Fruit fly (Drosophila melanogaster): ENCODE measurements around the gene wupA.

The wupA gene

DNA sequence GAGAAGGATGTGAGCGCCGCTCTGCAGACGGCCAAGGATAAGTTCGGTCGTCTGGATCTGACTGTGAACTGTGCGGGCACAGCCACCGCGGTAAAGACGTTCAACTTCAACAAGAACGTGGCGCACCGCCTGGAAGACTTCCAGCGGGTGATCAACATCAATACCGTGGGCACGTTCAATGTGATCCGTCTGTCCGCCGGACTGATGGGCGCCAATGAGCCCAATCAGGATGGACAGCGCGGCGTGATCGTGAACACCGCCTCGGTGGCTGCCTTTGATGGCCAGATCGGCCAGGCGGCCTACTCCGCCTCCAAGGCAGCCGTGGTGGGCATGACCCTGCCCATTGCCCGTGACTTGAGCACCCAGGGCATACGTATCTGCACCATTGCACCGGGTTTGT is 24.6 kb downstream of the wupA start:
- TF ChIP-seq Dll (optimal IDR thresholded peaks at IDR 0.05): no peak
- no peak for TF ChIP-seq pan (optimal IDR thresholded peaks at IDR 0.05)
- no peak for TF ChIP-seq CG8478 (optimal IDR thresholded peaks at IDR 0.05)
- no peak for TF ChIP-seq usp (GFP tag; optimal IDR thresholded peaks at IDR 0.05)
- no peak for TF ChIP-seq psq (optimal IDR thresholded peaks at IDR 0.05)
- no peak for TF ChIP-seq EcR (GFP tag; optimal IDR thresholded peaks at IDR 0.05)

DNA sequence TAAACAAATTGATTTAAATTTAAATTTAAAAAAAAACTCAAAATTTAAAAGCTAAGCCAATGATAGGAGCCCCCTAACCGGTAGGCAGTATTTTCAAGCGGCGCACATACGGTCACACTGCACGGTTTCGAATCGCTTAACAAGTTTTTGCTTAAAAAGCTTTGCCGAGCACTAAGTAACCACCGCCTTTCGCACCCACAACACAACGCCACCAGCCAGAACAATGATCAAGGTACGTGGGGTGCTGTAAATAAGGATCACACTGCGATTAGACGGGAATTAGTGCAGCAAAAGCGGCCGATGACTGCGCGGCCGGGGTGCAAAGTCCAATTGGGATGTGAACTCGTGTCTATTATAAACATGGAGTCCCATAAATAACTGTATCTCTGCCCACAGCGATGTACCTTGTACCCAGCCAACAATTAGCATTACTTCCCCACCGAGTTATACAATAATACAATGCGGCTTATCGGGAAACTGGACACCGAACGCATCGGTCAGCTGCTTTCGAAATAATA is 25.5 kb downstream of the wupA start, which contains the start of gene scu:
Gene scu, plus strand, starts transcription at position 101 of the 518 bp plus-strand sequence.
- no peak for TF ChIP-seq usp (GFP tag; optimal IDR thresholded peaks at IDR 0.05)
- no peak for TF ChIP-seq Dll (optimal IDR thresholded peaks at IDR 0.05)
- no peak for TF ChIP-seq EcR (GFP tag; optimal IDR thresholded peaks at IDR 0.05)
- TF ChIP-seq CG8478 (optimal IDR thresholded peaks at IDR 0.05): no peak
- TF ChIP-seq psq (optimal IDR thresholded peaks at IDR 0.05): no peak
- TF ChIP-seq pan (optimal IDR thresholded peaks at IDR 0.05): no peak

DNA sequence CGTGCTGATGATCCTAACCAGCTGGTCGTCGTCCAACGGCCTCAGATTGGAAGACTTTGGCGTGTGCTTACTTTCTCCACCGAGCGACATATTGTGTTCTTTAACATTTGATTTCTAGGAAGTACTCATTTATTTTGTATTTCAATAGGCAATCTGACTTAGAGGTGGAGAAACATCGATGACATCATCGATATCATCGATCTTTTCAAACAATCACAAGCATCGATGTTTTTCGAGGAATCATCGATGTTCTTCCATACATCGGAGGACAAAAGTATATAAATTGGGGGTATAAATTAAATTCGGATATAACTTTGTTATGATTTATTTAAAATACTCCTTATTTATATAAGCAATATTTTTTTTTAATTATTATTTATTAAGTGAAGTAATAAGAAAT is 26.4 kb downstream of the wupA start, which contains the start of gene Swt1:
Gene Swt1, minus strand, starts transcription at position 177 of the 400 bp plus-strand sequence.
- TF ChIP-seq usp (GFP tag; optimal IDR thresholded peaks at IDR 0.05): no peak
- TF ChIP-seq EcR (GFP tag; optimal IDR thresholded peaks at IDR 0.05): no peak
- TF ChIP-seq pan (optimal IDR thresholded peaks at IDR 0.05): no peak
- TF ChIP-seq psq (optimal IDR thresholded peaks at IDR 0.05): no peak
- no peak for TF ChIP-seq Dll (optimal IDR thresholded peaks at IDR 0.05)
- no peak for TF ChIP-seq CG8478 (optimal IDR thresholded peaks at IDR 0.05)

DNA sequence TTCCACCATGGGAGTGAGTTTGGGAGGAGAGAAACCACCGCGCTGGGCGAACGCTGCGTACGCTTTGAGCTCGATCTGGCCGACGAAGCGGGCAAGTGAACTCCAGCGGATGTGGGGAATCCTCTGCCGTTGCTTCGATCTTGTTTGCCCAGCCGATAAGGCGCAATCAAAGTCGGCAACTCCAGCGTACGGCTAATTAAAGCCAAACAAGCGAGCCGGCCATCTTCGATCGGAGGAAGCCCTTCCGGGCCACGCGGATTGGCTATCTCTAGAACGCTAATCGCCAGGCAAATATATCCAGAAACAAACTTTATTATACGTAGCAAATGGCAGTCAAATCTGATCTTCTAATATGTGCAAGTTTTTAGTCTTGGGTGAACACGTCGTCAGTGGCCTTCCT is 28.3 kb downstream of the wupA start, which contains the start of gene CG7536:
Gene CG7536, minus strand, starts transcription at position 101 of the 400 bp plus-strand sequence.
- TF ChIP-seq usp (GFP tag; optimal IDR thresholded peaks at IDR 0.05) (no peak), pan (optimal IDR thresholded peaks at IDR 0.05) (no peak)

DNA sequence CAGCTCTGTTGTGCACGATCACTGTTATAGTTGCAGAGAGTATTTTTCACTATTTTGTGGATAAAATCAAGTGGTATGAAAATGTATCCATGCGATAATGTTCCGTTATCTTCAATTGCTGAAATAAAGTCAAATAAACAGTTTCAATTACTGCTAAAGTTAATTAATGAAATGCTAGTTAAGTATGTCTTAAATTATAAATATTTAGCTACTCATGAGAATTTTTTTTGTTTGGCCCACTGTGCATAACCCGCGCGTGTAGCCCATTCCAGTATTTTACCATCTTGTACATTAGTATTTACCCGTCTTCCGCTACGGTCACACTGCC is 31.3 kb downstream of the wupA start, which contains the start of gene Ada3:
Gene Ada3, plus strand, starts transcription at position 292 of the 328 bp plus-strand sequence.
- TF ChIP-seq pan (optimal IDR thresholded peaks at IDR 0.05): no peak
- no peak for TF ChIP-seq Dll (optimal IDR thresholded peaks at IDR 0.05)
- TF ChIP-seq CG8478 (optimal IDR thresholded peaks at IDR 0.05): no peak
- TF ChIP-seq psq (optimal IDR thresholded peaks at IDR 0.05): no peak
- TF ChIP-seq EcR (GFP tag; optimal IDR thresholded peaks at IDR 0.05): no peak
- no peak for TF ChIP-seq usp (GFP tag; optimal IDR thresholded peaks at IDR 0.05)

DNA sequence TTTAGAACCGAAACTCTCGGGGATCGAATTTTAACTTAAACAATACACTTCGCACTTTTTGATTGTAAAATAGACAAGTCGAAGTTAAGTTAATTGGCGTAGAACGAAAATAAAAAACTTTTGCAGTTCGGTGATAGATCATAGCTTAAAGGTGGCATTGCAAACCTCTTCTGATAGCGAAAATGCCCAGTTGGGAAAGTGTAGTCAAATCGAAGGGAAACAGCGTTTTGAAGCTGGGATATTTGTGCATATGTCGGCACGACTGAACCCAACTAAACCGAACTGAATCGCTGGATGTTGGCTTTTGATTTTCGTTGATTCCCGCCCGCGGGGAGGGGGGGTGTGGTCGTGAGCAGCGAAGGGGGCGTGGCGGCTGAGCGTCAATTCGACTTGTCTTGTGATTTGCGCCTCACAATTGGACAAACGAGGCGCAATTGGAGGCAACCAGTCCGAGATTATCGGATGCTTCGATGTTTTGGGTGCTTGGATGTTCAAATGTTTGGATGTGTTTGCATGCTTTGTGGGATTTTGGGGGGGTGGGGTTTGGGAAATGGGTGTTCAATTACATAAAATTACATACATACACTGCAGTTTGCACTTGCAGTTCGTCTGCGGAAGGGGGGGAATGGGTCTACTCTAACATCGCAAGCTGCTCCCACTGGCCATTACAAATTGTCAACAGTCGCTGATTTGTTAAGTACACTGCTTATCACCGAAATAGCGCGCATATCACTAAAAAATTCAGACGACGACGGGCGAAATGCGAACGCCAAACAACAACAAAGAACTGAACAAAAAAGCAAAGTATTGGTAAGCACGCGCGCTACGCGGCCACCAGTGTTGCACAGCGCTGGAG is 31.9 kb downstream of the wupA start:
- TF ChIP-seq psq (optimal IDR thresholded peaks at IDR 0.05) (no peak), Dll (optimal IDR thresholded peaks at IDR 0.05) (no peak), EcR (GFP tag; optimal IDR thresholded peaks at IDR 0.05) (no peak), usp (GFP tag; optimal IDR thresholded peaks at IDR 0.05) (no peak), pan (optimal IDR thresholded peaks at IDR 0.05) (no peak), CG8478 (optimal IDR thresholded peaks at IDR 0.05) (no peak)

DNA sequence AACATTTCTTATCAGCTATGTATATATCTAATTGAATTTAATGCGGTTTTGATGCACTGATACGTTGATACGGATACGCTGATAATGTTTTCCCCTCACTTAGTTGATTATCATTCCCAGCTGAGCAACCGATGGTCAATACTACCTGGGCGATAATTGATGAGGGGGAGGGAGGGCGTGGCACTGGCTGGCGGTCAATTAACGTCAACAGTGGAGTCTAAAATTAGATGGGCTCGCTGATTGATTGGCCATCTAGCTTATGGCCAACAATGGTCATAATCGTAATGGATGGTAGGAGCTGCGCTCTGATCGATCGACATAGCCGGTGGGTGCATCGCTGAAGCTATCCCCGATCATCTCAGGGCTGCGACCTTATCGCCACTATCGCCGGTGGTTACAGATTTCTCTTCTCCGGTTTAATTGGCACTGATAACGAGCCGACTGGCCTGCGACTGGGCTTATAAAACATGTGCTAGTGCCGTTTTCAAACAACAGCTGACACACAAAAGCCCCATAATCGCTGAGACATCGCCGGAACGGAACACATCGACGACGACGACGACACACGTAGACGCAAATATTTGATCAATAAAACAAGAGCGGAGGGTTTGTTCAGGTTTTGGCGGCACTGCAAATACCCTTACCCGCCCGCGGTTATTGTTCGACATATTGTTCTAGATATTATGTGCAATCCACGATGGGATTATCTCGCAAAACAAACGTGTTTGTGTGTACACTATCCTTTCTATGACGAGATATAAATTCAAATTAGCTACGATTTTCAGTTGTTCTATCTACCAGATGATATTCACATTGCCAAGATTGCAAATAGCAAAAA is 33.0 kb downstream of the wupA start:
- TF ChIP-seq CG8478 (optimal IDR thresholded peaks at IDR 0.05) (no peak), pan (optimal IDR thresholded peaks at IDR 0.05) (no peak), Dll (optimal IDR thresholded peaks at IDR 0.05) (no peak), psq (optimal IDR thresholded peaks at IDR 0.05) (no peak), usp (GFP tag; optimal IDR thresholded peaks at IDR 0.05) (no peak), EcR (GFP tag; optimal IDR thresholded peaks at IDR 0.05) (no peak)

DNA sequence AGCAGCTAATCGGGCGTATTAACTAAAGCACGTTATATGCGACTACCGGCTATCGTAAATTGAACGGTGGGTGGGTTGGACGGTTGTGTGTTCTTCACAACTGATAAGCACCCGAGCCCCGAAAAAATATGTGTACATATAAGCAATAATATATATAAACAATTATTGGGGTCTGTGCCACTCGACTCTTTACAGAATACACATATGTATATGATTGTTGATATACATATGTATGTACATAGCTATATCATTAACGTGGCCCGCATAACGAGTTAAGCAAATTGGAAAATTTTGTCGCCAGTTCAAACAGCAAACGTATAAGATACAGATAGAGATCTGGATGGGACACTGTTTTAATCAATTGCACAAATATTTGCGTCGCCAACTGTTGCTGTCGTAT is 34.0 kb downstream of the wupA start:
- TF ChIP-seq EcR (GFP tag; optimal IDR thresholded peaks at IDR 0.05) (no peak), usp (GFP tag; optimal IDR thresholded peaks at IDR 0.05) (no peak), psq (optimal IDR thresholded peaks at IDR 0.05) (no peak), Dll (optimal IDR thresholded peaks at IDR 0.05) (no peak), CG8478 (optimal IDR thresholded peaks at IDR 0.05) (no peak), pan (optimal IDR thresholded peaks at IDR 0.05) (no peak)

DNA sequence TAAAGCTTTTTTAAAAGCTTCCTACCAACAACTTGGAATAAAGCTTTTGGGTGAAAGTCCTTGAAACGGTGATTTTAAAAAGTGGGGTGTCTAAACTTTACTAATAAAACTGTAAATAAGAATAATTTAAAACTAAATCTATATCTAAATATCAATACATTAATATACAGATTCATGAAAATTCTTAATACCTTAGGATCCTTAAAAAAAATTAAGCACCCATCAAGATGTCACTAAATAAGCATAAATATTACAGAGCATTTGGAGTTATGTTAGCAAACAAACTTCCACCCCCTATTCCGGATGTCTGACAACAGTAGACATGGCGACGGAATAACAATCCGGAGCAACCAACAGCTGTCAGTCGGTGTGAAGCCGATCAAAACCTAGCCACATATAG is 52.5 kb downstream of the wupA start, which contains the start of gene Dhc16F:
Gene Dhc16F, plus strand, starts transcription at position 301 of the 400 bp plus-strand sequence.
- TF ChIP-seq Dll (optimal IDR thresholded peaks at IDR 0.05) (no peak), EcR (GFP tag; optimal IDR thresholded peaks at IDR 0.05) (no peak), pan (optimal IDR thresholded peaks at IDR 0.05) (no peak), CG8478 (optimal IDR thresholded peaks at IDR 0.05) (no peak), usp (GFP tag; optimal IDR thresholded peaks at IDR 0.05) (no peak), psq (optimal IDR thresholded peaks at IDR 0.05) (no peak)

DNA sequence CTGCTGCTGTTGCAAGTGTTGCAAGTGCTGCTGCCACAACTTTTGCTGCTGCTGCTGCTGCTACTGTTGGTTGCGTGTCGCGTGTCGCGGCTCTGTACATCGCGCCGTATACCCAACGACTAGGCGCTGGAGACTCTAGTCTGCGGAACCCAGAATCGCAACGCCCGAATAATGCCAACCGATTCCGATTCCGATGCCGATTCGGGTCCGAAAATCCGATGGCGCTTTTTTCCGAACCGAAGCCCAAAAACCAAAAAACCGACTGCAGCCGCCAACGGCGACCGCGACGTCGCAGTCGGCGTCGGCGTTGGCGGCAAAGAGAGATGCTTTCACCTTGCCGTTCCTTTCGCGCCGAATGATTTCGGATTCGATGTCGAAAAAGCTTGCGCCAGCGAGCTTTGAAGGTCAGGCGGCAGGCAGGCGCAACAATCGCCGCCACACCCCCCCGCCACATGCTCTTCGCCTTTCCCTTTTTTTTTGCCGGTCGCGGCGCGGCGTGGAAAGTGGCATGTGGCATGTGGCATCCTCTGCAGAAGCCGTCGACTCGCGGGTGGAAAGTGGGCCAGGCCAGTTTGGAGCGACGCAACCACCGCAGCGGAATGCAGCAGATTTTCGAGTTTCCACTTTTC is 53.5 kb downstream of the wupA start, which contains the start of gene Sh:
Gene Sh, minus strand, starts transcription at position 104 of the 629 bp plus-strand sequence.
- TF ChIP-seq usp (GFP tag; optimal IDR thresholded peaks at IDR 0.05): no peak
- TF ChIP-seq Dll (optimal IDR thresholded peaks at IDR 0.05): no peak
- TF ChIP-seq EcR (GFP tag; optimal IDR thresholded peaks at IDR 0.05): no peak
- no peak for TF ChIP-seq psq (optimal IDR thresholded peaks at IDR 0.05)
- TF ChIP-seq CG8478 (optimal IDR thresholded peaks at IDR 0.05): no peak
- TF ChIP-seq pan (optimal IDR thresholded peaks at IDR 0.05): no peak

DNA sequence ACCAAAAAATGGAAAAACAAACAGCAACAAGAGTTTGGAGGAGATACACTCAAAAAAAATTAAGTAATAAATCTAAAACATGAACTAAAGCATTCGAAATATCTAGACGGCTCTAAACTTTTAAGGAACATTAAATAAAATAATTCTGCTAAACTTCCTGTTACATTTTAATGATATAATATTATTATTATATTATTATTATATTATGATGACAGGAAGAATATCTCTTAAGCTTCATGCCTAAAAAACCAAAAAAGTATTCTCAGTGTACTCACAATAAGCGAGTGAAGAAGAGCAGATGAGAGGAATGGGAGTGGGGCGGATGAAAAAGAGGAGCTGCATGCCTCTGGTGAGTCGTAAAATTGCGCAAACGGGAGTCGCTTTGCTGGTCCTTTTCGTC is 58.6 kb downstream of the wupA start:
- no peak for TF ChIP-seq pan (optimal IDR thresholded peaks at IDR 0.05)
- no peak for TF ChIP-seq psq (optimal IDR thresholded peaks at IDR 0.05)
- TF ChIP-seq Dll (optimal IDR thresholded peaks at IDR 0.05): no peak
- TF ChIP-seq EcR (GFP tag; optimal IDR thresholded peaks at IDR 0.05): no peak
- no peak for TF ChIP-seq usp (GFP tag; optimal IDR thresholded peaks at IDR 0.05)
- no peak for TF ChIP-seq CG8478 (optimal IDR thresholded peaks at IDR 0.05)
